Worm (Caenorhabditis elegans) whole organism, young adult: ENCODE measurements around the gene scl-5.

ENCODE experiments used
- B0261.1 ChIP-seq: sonication (generic microtip); optimal IDR thresholded peaks from 2 replicates; lab custom pipeline; 2016; ENCODE audit warnings: mild to moderate bottlenecking, missing genetic modification characterization, moderate library complexity, missing compliant biosample characterization
- F23B12.7 ChIP-seq: sonication (generic microtip); optimal IDR thresholded peaks from 2 replicates; lab custom pipeline; 2017; ENCODE audit warnings: missing genetic modification characterization, mild to moderate bottlenecking, missing compliant biosample characterization, antibody characterized with exemption, moderate library complexity; ENCODE audit not compliant: insufficient read depth
- F33H1.4 ChIP-seq: fragments of 200-800 bp; sonication (Bioruptor generic); IDR thresholded peaks from 2 replicates; pipeline ENCODE4 v1.3.6; 2022; ENCODE audit warnings: missing genetic modification reagents, missing genetic modification characterization, missing compliant biosample characterization
- F39B2.1 ChIP-seq: fragments of 200-800 bp; sonication (Bioruptor generic); IDR thresholded peaks from 2 replicates; pipeline ENCODE4 v1.3.6; 2022; ENCODE audit warnings: missing genetic modification reagents, missing genetic modification characterization, missing compliant biosample characterization
- F57A8.1 ChIP-seq: fragments of 200-800 bp; sonication (Bioruptor generic); optimal IDR thresholded peaks from 2 replicates; lab custom pipeline; 2018; ENCODE audit warnings: mild to moderate bottlenecking, missing genetic modification characterization, moderate library complexity, missing compliant biosample characterization
- F57C9.4 ChIP-seq: sonication (generic microtip); optimal IDR thresholded peaks from 2 replicates; lab custom pipeline; 2017; ENCODE audit warnings: mild to moderate bottlenecking, missing genetic modification characterization, missing compliant biosample characterization
- Y53F4B.3 ChIP-seq: fragments of 200-800 bp; sonication (Bioruptor generic); IDR thresholded peaks from 2 replicates; pipeline ENCODE4 v1.3.6; 2022; ENCODE audit warnings: missing genetic modification reagents, missing genetic modification characterization, missing compliant biosample characterization
- Y56A3A.18 ChIP-seq: fragments of 200-800 bp; sonication (Bioruptor generic); IDR thresholded peaks from 2 replicates; pipeline ENCODE4 v1.3.6; 2022; ENCODE audit warnings: missing genetic modification reagents, missing genetic modification characterization, missing compliant biosample characterization
- Y95B8A.8 ChIP-seq: fragments of 200-800 bp; sonication (Bioruptor generic); IDR thresholded peaks from 2 replicates; pipeline ENCODE4 v1.3.6; 2022; ENCODE audit warnings: missing genetic modification reagents, missing genetic modification characterization, missing compliant biosample characterization
- ama-1 ChIP-seq, 3 experiments: fragments of 150-350 bp in 1 of 3; sonication (generic microtip) in 2 of 3; optimal IDR thresholded peaks; 2 replicates each; lab custom pipeline; 2014 to 2018; ENCODE audit warnings: missing biosample characterization in 2 of 3, missing genetic modification characterization in 2 of 3, missing genetic modification reagents in 2 of 3
- attf-6 ChIP-seq: fragments of 200-800 bp; sonication (Bioruptor generic); IDR thresholded peaks from 2 replicates; pipeline ENCODE4 v1.3.6; 2022; ENCODE audit warnings: missing genetic modification reagents, missing genetic modification characterization, missing compliant biosample characterization
- bed-1 ChIP-seq: fragments of 200-800 bp; sonication (Bioruptor generic); IDR thresholded peaks from 2 replicates; pipeline ENCODE4 v1.3.6; 2022; ENCODE audit warnings: missing genetic modification reagents, missing genetic modification characterization, missing compliant biosample characterization
- ccch-3 ChIP-seq: fragments of 200-800 bp; sonication (Bioruptor generic); optimal IDR thresholded peaks from 2 replicates; lab custom pipeline; 2018; ENCODE audit warnings: mild to moderate bottlenecking, missing genetic modification characterization, missing compliant biosample characterization
- cebp-2 ChIP-seq: fragments of 200-800 bp; sonication (Bioruptor generic); IDR thresholded peaks from 2 replicates; pipeline ENCODE4 v1.3.6; 2022; ENCODE audit warnings: missing genetic modification characterization, missing compliant biosample characterization
- ceh-27 ChIP-seq: fragments of 200-800 bp; sonication (Bioruptor generic); optimal IDR thresholded peaks from 2 replicates; lab custom pipeline; 2018; ENCODE audit warnings: mild to moderate bottlenecking, missing genetic modification characterization, moderate library complexity, missing compliant biosample characterization
- ceh-79 ChIP-seq: sonication (generic microtip); optimal IDR thresholded peaks from 2 replicates; lab custom pipeline; 2017; ENCODE audit warnings: mild to moderate bottlenecking, missing genetic modification characterization, missing compliant biosample characterization
- dpl-1 ChIP-seq: fragments of 150-350 bp; optimal IDR thresholded peaks from 2 replicates; lab custom pipeline; 2014; ENCODE audit warnings: missing biosample characterization, missing genetic modification reagents, missing genetic modification characterization
- efl-1 ChIP-seq: fragments of 150-350 bp; optimal IDR thresholded peaks from 2 replicates; lab custom pipeline; 2014; ENCODE audit warnings: missing biosample characterization, missing genetic modification reagents, missing genetic modification characterization
- ets-4 ChIP-seq: fragments of 200-800 bp; sonication (Bioruptor generic); optimal IDR thresholded peaks from 2 replicates; lab custom pipeline; 2018; ENCODE audit warnings: mild to moderate bottlenecking, missing genetic modification characterization, missing compliant biosample characterization
- fkh-3 ChIP-seq: sonication (generic microtip); optimal IDR thresholded peaks from 2 replicates; lab custom pipeline; 2016; ENCODE audit warnings: mild to moderate bottlenecking, missing genetic modification characterization, missing compliant biosample characterization
- hlh-12 ChIP-seq: sonication (generic microtip); optimal IDR thresholded peaks from 2 replicates; lab custom pipeline; 2016; ENCODE audit warnings: missing genetic modification characterization, missing compliant biosample characterization
- hlh-26 ChIP-seq: fragments of 200-800 bp; sonication (Bioruptor generic); conservative IDR thresholded peaks from 2 replicates; pipeline ENCODE4 v1.3.6; 2022; ENCODE audit warnings: missing genetic modification reagents, missing genetic modification characterization, missing compliant biosample characterization
- hrde-1 ChIP-seq: sonication (generic microtip); optimal IDR thresholded peaks from 2 replicates; lab custom pipeline; 2016; ENCODE audit warnings: missing genetic modification characterization, mild to moderate bottlenecking, missing compliant biosample characterization, moderate library complexity, missing genotype, missing genetic modification reagents, borderline replicate concordance
- hsf-1 ChIP-seq: fragments of 200-800 bp; sonication (Bioruptor generic); IDR thresholded peaks from 2 replicates; pipeline ENCODE4 v1.3.6; 2022; ENCODE audit warnings: missing genetic modification reagents, missing genetic modification characterization, missing compliant biosample characterization
- lag-1 ChIP-seq: fragments of 200-800 bp; sonication (Bioruptor generic); IDR thresholded peaks from 2 replicates; pipeline ENCODE4 v1.3.6; 2022; ENCODE audit warnings: missing genetic modification reagents, missing genetic modification characterization, missing compliant biosample characterization
- lin-35 ChIP-seq, 3 experiments: fragments of 150-350 bp in 2 of 3; sonication (generic microtip) in 1 of 3; optimal IDR thresholded peaks; 2 replicates each; lab custom pipeline; 2014 to 2018; ENCODE audit warnings: missing biosample characterization in 3 of 3, missing genetic modification characterization in 3 of 3, missing genetic modification reagents in 3 of 3
- lsl-1 ChIP-seq: fragments of 200-800 bp; sonication (Bioruptor generic); optimal IDR thresholded peaks from 2 replicates; lab custom pipeline; 2018; ENCODE audit warnings: mild to moderate bottlenecking, missing genetic modification characterization, moderate library complexity, missing compliant biosample characterization
- lsy-27 ChIP-seq: sonication (generic microtip); optimal IDR thresholded peaks from 2 replicates; lab custom pipeline; 2017; ENCODE audit warnings: missing genetic modification characterization, mild to moderate bottlenecking, missing compliant biosample characterization, antibody characterized with exemption, missing genotype, borderline replicate concordance; ENCODE audit not compliant: insufficient read depth
- madf-8 ChIP-seq: fragments of 200-800 bp; sonication (Bioruptor generic); conservative IDR thresholded peaks from 2 replicates; pipeline ENCODE4 v1.3.6; 2022; ENCODE audit warnings: missing genetic modification reagents, missing genetic modification characterization, missing compliant biosample characterization
- mel-28 ChIP-seq: sonication (generic microtip); optimal IDR thresholded peaks from 2 replicates; lab custom pipeline; 2016; ENCODE audit warnings: borderline replicate concordance, mild to moderate bottlenecking, missing genetic modification characterization, missing compliant biosample characterization
- mes-4 ChIP-seq: sonication (generic microtip); optimal IDR thresholded peaks from 2 replicates; lab custom pipeline; 2016; ENCODE audit warnings: missing genotype, missing genetic modification characterization, missing compliant biosample characterization
- mxl-1 ChIP-seq: sonication (generic microtip); optimal IDR thresholded peaks from 2 replicates; lab custom pipeline; 2016; ENCODE audit warnings: missing genetic modification characterization, missing compliant biosample characterization
- nhr-120 ChIP-seq: fragments of 200-800 bp; sonication (Bioruptor generic); IDR thresholded peaks from 2 replicates; pipeline ENCODE4 v1.3.6; 2022; ENCODE audit warnings: missing genetic modification characterization, missing compliant biosample characterization
- nhr-27 ChIP-seq: fragments of 200-800 bp; sonication (Bioruptor generic); optimal IDR thresholded peaks from 2 replicates; lab custom pipeline; 2018; ENCODE audit warnings: mild to moderate bottlenecking, missing genetic modification characterization, moderate library complexity, missing compliant biosample characterization
- rcor-1 ChIP-seq: fragments of 200-800 bp; sonication (Bioruptor generic); IDR thresholded peaks from 2 replicates; pipeline ENCODE4 v1.3.6; 2022; ENCODE audit warnings: missing genetic modification reagents, missing genetic modification characterization, missing compliant biosample characterization
- rpc-1 ChIP-seq, 2 experiments: fragments of 150-350 bp in 1 of 2; sonication (generic microtip) in 1 of 2; optimal IDR thresholded peaks; 2 replicates each; lab custom pipeline; 2014 to 2018; ENCODE audit warnings: missing biosample characterization in 1 of 2, missing genetic modification characterization in 1 of 2, missing genetic modification reagents in 1 of 2, missing genotype in 1 of 2
- tbx-9 ChIP-seq: sonication (generic microtip); optimal IDR thresholded peaks from 2 replicates; lab custom pipeline; 2016; ENCODE audit warnings: borderline replicate concordance, missing genetic modification characterization, inconsistent platforms, missing compliant biosample characterization
- tlf-1 ChIP-seq: fragments of 200-800 bp; sonication (Bioruptor generic); optimal IDR thresholded peaks from 2 replicates; lab custom pipeline; 2018; ENCODE audit warnings: mild to moderate bottlenecking, missing genetic modification characterization, missing compliant biosample characterization
- zim-3 ChIP-seq: sonication (generic microtip); optimal IDR thresholded peaks from 2 replicates; lab custom pipeline; 2017; ENCODE audit warnings: mild to moderate bottlenecking, missing genetic modification characterization, moderate library complexity, missing compliant biosample characterization
- ztf-25 ChIP-seq: fragments of 200-800 bp; sonication (Bioruptor generic); IDR thresholded peaks from 2 replicates; pipeline ENCODE4 v1.3.6; 2022; ENCODE audit warnings: missing genetic modification reagents, missing genetic modification characterization, missing compliant biosample characterization
- ztf-26 ChIP-seq: sonication (generic microtip); optimal IDR thresholded peaks from 2 replicates; lab custom pipeline; 2017; ENCODE audit warnings: missing genetic modification characterization, missing compliant biosample characterization
- ztf-28 ChIP-seq: fragments of 200-800 bp; sonication (Bioruptor generic); IDR thresholded peaks from 2 replicates; pipeline ENCODE4 v1.3.6; 2022; ENCODE audit warnings: missing genetic modification reagents, missing genetic modification characterization, missing compliant biosample characterization
- ztf-3 ChIP-seq: fragments of 200-800 bp; sonication (Bioruptor generic); optimal IDR thresholded peaks from 2 replicates; lab custom pipeline; 2018; ENCODE audit warnings: mild to moderate bottlenecking, missing genetic modification characterization, missing compliant biosample characterization
- ztf-6 ChIP-seq: fragments of 200-800 bp; sonication (Bioruptor generic); IDR thresholded peaks from 2 replicates; pipeline ENCODE4 v1.3.6; 2022; ENCODE audit warnings: missing genetic modification reagents, missing genetic modification characterization, missing compliant biosample characterization

Gene scl-5

DNA sequence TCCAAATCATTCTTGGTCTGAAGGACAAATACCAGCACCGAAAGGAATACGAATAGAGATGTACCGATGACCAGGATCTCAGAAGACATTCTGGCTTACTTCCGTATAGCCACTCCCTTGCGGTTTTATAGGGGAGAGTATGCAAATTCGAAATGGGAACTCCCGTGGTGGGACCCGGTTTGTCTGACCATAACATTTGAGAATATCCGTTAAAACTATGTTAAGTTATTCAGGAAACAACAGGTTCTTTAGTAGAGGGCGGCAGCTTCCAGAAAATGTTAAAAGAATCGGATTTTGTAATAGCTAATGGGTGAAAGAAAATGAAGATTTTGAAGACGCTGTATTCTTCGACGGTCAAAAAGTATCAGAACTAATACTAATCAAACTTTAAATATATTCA is 3.4 kb downstream of the scl-5 start, which contains the start of gene col-131:
Gene col-131 (minus strand): TSS at position 101 of the 400 bp plus-strand sequence.
- TF ChIP-seq rcor-1 (GFP tag; lab: Robert Waterston, UW) (no peak), efl-1 (GFP tag; lab: Kevin White, UChicago) (no peak), ceh-27 (GFP tag; lab: Kevin White, UChicago) (no peak), mes-4 (no peak), lsy-27 (tag; lab: Kevin White, UChicago) (no peak), cebp-2 (GFP tag; lab: Robert Waterston, UW) (no peak), F57C9.4 (tag; lab: Kevin White, UChicago) (no peak), hrde-1 (no peak), ztf-3 (GFP tag; lab: Kevin White, UChicago) (no peak), F39B2.1 (GFP tag; lab: Robert Waterston, UW) (no peak), rpc-1 (optimal IDR thresholded peaks at IDR 0.05; lab: Kevin White, UChicago) (no peak), rpc-1 (tag; optimal IDR thresholded peaks at IDR 0.05; lab: Kevin White, UChicago) (no peak), lsl-1 (no peak), tbx-9 (tag; lab: Kevin White, UChicago) (no peak), ama-1 (optimal IDR thresholded peaks at IDR 0.05; lab: Kevin White, UChicago) (no peak), ama-1 (GFP tag; optimal IDR thresholded peaks at IDR 0.05; lab: Kevin White, UChicago) (no peak), nhr-27 (tag; lab: Kevin White, UChicago) (no peak)

DNA sequence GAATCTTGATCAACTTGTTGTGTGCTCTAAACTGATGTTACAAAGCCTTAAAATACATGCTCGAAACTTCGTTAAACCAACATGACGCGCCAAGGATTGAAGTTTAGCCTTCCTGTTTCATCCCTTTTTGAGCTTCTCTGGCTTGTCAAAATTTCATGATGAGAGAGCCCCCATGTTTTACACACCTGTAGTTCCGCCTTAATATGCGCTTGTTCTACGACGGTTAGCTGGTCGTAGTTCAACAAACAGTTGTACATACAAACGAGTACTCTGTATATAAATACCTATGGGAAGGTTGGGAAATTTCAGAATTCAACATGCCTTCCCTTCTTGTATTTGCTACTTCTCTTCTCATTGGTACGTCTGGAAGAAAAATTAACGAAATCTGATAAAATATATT is 4.6 kb downstream of the scl-5 start, which contains the start of gene scl-6:
Gene scl-6 (plus strand): TSS at position 301 of the 400 bp plus-strand sequence.
- TF ChIP-seq ets-4 = no peak
- no peak for TF ChIP-seq dpl-1 (GFP tag; lab: Kevin White, UChicago)
- no peak for TF ChIP-seq mxl-1 (tag; lab: Kevin White, UChicago)

DNA sequence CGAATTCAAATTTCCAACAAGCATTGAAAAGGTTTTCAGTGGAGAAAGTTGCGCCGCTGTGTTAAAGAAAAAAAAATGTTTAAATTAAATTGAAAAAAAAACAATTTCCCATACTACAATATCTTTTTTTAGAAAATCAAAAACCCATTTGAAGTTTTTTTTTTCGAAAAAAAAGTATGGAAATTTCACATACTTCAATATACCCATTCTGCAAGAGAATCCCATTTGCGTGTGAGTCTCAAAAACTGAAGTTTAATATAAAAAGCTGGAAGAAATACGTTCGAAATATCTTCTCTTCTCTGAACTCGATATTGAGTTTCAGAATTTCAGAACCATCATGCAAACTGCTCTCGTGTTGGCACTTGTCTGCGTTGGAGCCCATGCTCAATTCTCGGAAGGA is 6.3 kb downstream of the scl-5 start, which contains the start of gene scl-7:
Gene scl-7 (plus strand): TSS at position 301 of the 400 bp plus-strand sequence.
- TF ChIP-seq lsl-1 = no peak
- TF ChIP-seq ztf-28 (GFP tag; lab: Robert Waterston, UW) = no peak
- TF ChIP-seq hrde-1 = no peak
- TF ChIP-seq madf-8 (GFP tag; lab: Robert Waterston, UW) = no peak
- no peak for TF ChIP-seq tlf-1
- TF ChIP-seq B0261.1 (tag; lab: Kevin White, UChicago) = no peak
- TF ChIP-seq Y95B8A.8 (GFP tag; lab: Robert Waterston, UW) = no peak
- no peak for TF ChIP-seq Y56A3A.18 (GFP tag; lab: Robert Waterston, UW)
- TF ChIP-seq hsf-1 (GFP tag; lab: Robert Waterston, UW) = no peak
- TF ChIP-seq attf-6 = no peak
- TF ChIP-seq nhr-120 (GFP tag; lab: Robert Waterston, UW) = no peak
- TF ChIP-seq F57C9.4 (tag; lab: Kevin White, UChicago) = no peak
- no peak for TF ChIP-seq hlh-12 (tag; lab: Kevin White, UChicago)
- no peak for TF ChIP-seq lin-35 (GFP tag; optimal IDR thresholded peaks at IDR 0.05; lab: Kevin White, UChicago)
- TF ChIP-seq F33H1.4 = no peak
- TF ChIP-seq Y53F4B.3 (GFP tag; lab: Robert Waterston, UW) = no peak
- no peak for TF ChIP-seq ztf-25
- no peak for TF ChIP-seq zim-3 (tag; lab: Kevin White, UChicago)
- no peak for TF ChIP-seq hlh-26 (GFP tag; lab: Robert Waterston, UW)

- TF ChIP-seq tlf-1 (no peak), fkh-3 (tag; lab: Kevin White, UChicago) (no peak), mel-28 (tag; lab: Kevin White, UChicago) (no peak), Y95B8A.8 (GFP tag; lab: Robert Waterston, UW) (no peak), rcor-1 (GFP tag; lab: Robert Waterston, UW) (no peak), ztf-26 (no peak), F23B12.7 (tag; lab: Kevin White, UChicago) (no peak), ztf-6 (GFP tag; lab: Robert Waterston, UW) (no peak), ccch-3 (no peak), bed-1 (no peak), rpc-1 (optimal IDR thresholded peaks at IDR 0.05; lab: Kevin White, UChicago) (no peak), rpc-1 (tag; optimal IDR thresholded peaks at IDR 0.05; lab: Kevin White, UChicago) (no peak), ceh-79 (tag; lab: Kevin White, UChicago) (no peak), lag-1 (GFP tag; lab: Robert Waterston, UW) (no peak), mxl-1 (tag; lab: Kevin White, UChicago) (no peak), F57A8.1 (GFP tag; lab: Kevin White, UChicago) (no peak), ztf-3 (GFP tag; lab: Kevin White, UChicago) (no peak)
These were observed 7.6 kb downstream of the scl-5 start, which contains the start of gene scl-8 for ce11 chrIV:13071445-13071844. scl-8 (plus strand) TSS chrIV:13071745.
